Fruit fly (Drosophila melanogaster) whole organism, embryonic: ENCODE data around the gene Hmbs.

Source experiments
- B-H2 ChIP-seq: fragments of 200-800 bp; sonication (Bioruptor generic); optimal IDR thresholded peaks from 2 replicates; lab custom pipeline; 2018; ENCODE audit warnings: missing biosample characterization, mild to moderate bottlenecking, missing genetic modification characterization
- Blimp-1 ChIP-seq: fragments of 200-800 bp; sonication (Bioruptor generic); optimal IDR thresholded peaks from 3 replicates; lab custom pipeline; 2018; ENCODE audit warnings: missing biosample characterization, missing genetic modification characterization, mild to moderate bottlenecking, moderate library complexity, missing genetic modification reagents
- CG13123 ChIP-seq: fragments of 200-800 bp; sonication (Bioruptor generic); optimal IDR thresholded peaks from 2 replicates; lab custom pipeline; 2016; ENCODE audit warnings: missing biosample characterization, missing genetic modification characterization
- CG13287 ChIP-seq: fragments of 200-800 bp; sonication (Bioruptor generic); IDR thresholded peaks from 2 replicates; pipeline ENCODE4 v1.3.6; 2022; ENCODE audit warnings: missing biosample characterization, missing genetic modification characterization; ENCODE audit not compliant: partially characterized antibody
- CG14710 ChIP-seq: fragments of 200-800 bp; sonication (Bioruptor generic); optimal IDR thresholded peaks from 3 replicates; lab custom pipeline; 2019; ENCODE audit warnings: missing biosample characterization, mild to moderate bottlenecking, missing genetic modification characterization, moderate library complexity
- CG15073 ChIP-seq: fragments of 200-800 bp; sonication (Bioruptor generic); optimal IDR thresholded peaks from 2 replicates; lab custom pipeline; 2016; ENCODE audit warnings: missing biosample characterization, missing genetic modification characterization
- CG15514 ChIP-seq: fragments of 200-800 bp; sonication (Bioruptor generic); optimal IDR thresholded peaks from 3 replicates; lab custom pipeline; 2017; ENCODE audit warnings: missing biosample characterization, missing genetic modification characterization, mild to moderate bottlenecking, moderate library complexity, missing genetic modification reagents
- CG15601 ChIP-seq: fragments of 200-800 bp; sonication (Bioruptor generic); optimal IDR thresholded peaks from 3 replicates; lab custom pipeline; 2019; ENCODE audit warnings: missing biosample characterization, mild to moderate bottlenecking, missing genetic modification characterization, moderate library complexity
- CG1602 ChIP-seq: fragments of 200-800 bp; sonication (Bioruptor generic); optimal IDR thresholded peaks from 3 replicates; lab custom pipeline; 2016; ENCODE audit warnings: missing biosample characterization, missing genetic modification characterization
- CG17829 ChIP-seq: fragments of 200-800 bp; optimal IDR thresholded peaks from 2 replicates; lab custom pipeline; 2019; ENCODE audit warnings: missing biosample characterization, mild to moderate bottlenecking, missing genetic modification characterization, moderate library complexity
- CG18619 ChIP-seq: fragments of 200-800 bp; sonication (Bioruptor generic); optimal IDR thresholded peaks from 3 replicates; lab custom pipeline; 2017; ENCODE audit warnings: missing biosample characterization, mild to moderate bottlenecking, missing genetic modification characterization
- CG2120 ChIP-seq: fragments of 200-800 bp; sonication (Bioruptor generic); optimal IDR thresholded peaks from 3 replicates; lab custom pipeline; 2016; ENCODE audit warnings: missing biosample characterization, missing genetic modification characterization
- CG30403 ChIP-seq: fragments of 200-800 bp; sonication (Bioruptor generic); optimal IDR thresholded peaks from 3 replicates; lab custom pipeline; 2016; ENCODE audit warnings: missing biosample characterization, missing genetic modification characterization
- CG3065 ChIP-seq: fragments of 200-800 bp; sonication (Bioruptor generic); optimal IDR thresholded peaks from 2 replicates; lab custom pipeline; 2016; ENCODE audit warnings: missing biosample characterization, missing genetic modification characterization
- CG3407 ChIP-seq: fragments of 200-800 bp; sonication (Bioruptor generic); optimal IDR thresholded peaks from 2 replicates; lab custom pipeline; 2018; ENCODE audit warnings: missing biosample characterization, mild to moderate bottlenecking, missing genetic modification characterization
- CG4404 ChIP-seq: fragments of 200-800 bp; sonication (Bioruptor generic); IDR thresholded peaks from 2 replicates; pipeline ENCODE4 v1.3.6; 2022; ENCODE audit warnings: missing biosample characterization, missing genetic modification characterization
- CG5953 ChIP-seq: fragments of 200-800 bp; sonication (Bioruptor generic); IDR thresholded peaks from 2 replicates; pipeline ENCODE4 v1.3.6; 2022; ENCODE audit warnings: missing biosample characterization, missing genetic modification characterization
- CG6254 ChIP-seq: fragments of 200-800 bp; sonication (Bioruptor generic); optimal IDR thresholded peaks from 3 replicates; lab custom pipeline; 2017; ENCODE audit warnings: mild to moderate bottlenecking, missing biosample characterization, missing genetic modification reagents, missing genetic modification characterization
- CG8281 ChIP-seq: fragments of 200-800 bp; sonication (Bioruptor generic); optimal IDR thresholded peaks from 2 replicates; lab custom pipeline; 2018; ENCODE audit warnings: missing biosample characterization, mild to moderate bottlenecking, missing genetic modification characterization, moderate library complexity
- CG9215 ChIP-seq: fragments of 200-800 bp; sonication (Bioruptor generic); IDR thresholded peaks from 2 replicates; pipeline ENCODE4 v1.3.6; 2022; ENCODE audit warnings: missing biosample characterization, missing genetic modification characterization
- CG9876 ChIP-seq: fragments of 200-800 bp; sonication (Bioruptor generic); optimal IDR thresholded peaks from 2 replicates; lab custom pipeline; 2016; ENCODE audit warnings: missing biosample characterization, missing genetic modification characterization
- Ets65A ChIP-seq: fragments of 200-800 bp; sonication (Bioruptor generic); peaks from one replicate; lab custom pipeline; 2016; ENCODE audit warnings: missing biosample characterization, missing genetic modification characterization
- HHEX ChIP-seq: fragments of 200-800 bp; sonication (Bioruptor generic); optimal IDR thresholded peaks from 3 replicates; lab custom pipeline; 2017; ENCODE audit warnings: missing biosample characterization, mild to moderate bottlenecking, missing genetic modification characterization, missing genetic modification reagents
- HmgD ChIP-seq: fragments of 200-800 bp; sonication (Bioruptor generic); optimal IDR thresholded peaks from 3 replicates; lab custom pipeline; 2016; ENCODE audit warnings: missing biosample characterization, missing genetic modification characterization
- Hr39 ChIP-seq: fragments of >200 bp; optimal IDR thresholded peaks from 2 replicates; lab custom pipeline; 2017
- Hr51 ChIP-seq, 2 experiments: fragments of 200-800 bp; sonication (Bioruptor generic); optimal IDR thresholded peaks; 2 replicates in 1 of 2; 3 replicates in 1 of 2; lab custom pipeline; 2016 to 2018; ENCODE audit warnings: missing biosample characterization in 2 of 2, missing genetic modification characterization in 2 of 2, mild to moderate bottlenecking in 1 of 2, moderate library complexity in 1 of 2
- MESR4 ChIP-seq: fragments of 200-800 bp; sonication (Bioruptor generic); optimal IDR thresholded peaks from 2 replicates; lab custom pipeline; 2018; ENCODE audit warnings: missing biosample characterization, mild to moderate bottlenecking, missing genetic modification characterization, moderate library complexity
- NC2β ChIP-seq: fragments of 200-800 bp; sonication (Bioruptor generic); optimal IDR thresholded peaks from 2 replicates; lab custom pipeline; 2016; ENCODE audit warnings: missing biosample characterization, missing genetic modification characterization
- Neu2 ChIP-seq: fragments of 200-800 bp; sonication (Bioruptor generic); optimal IDR thresholded peaks from 3 replicates; lab custom pipeline; 2016; ENCODE audit warnings: missing biosample characterization, missing genetic modification characterization, borderline replicate concordance
- Nf-YB ChIP-seq: fragments of 200-800 bp; sonication (Bioruptor generic); optimal IDR thresholded peaks from 3 replicates; lab custom pipeline; 2019; ENCODE audit warnings: missing biosample characterization, mild to moderate bottlenecking, missing genetic modification characterization, moderate library complexity
- Oli ChIP-seq: fragments of 200-800 bp; sonication (Bioruptor generic); optimal IDR thresholded peaks from 2 replicates; lab custom pipeline; 2018; ENCODE audit warnings: missing biosample characterization, mild to moderate bottlenecking, missing genetic modification characterization, moderate library complexity
- Optix ChIP-seq: fragments of 200-800 bp; sonication (Bioruptor generic); IDR thresholded peaks from 3 replicates; pipeline ENCODE4 v1.3.6; 2022; ENCODE audit warnings: missing biosample characterization, missing genetic modification characterization
- bcd ChIP-seq: fragments of 200-800 bp; sonication (Bioruptor generic); optimal IDR thresholded peaks from 2 replicates; lab custom pipeline; 2017; ENCODE audit warnings: missing biosample characterization, mild to moderate bottlenecking, missing genetic modification characterization
- bowl ChIP-seq: fragments of 200-800 bp; sonication (Bioruptor generic); IDR thresholded peaks from 2 replicates; pipeline ENCODE4 v1.3.6; 2022; ENCODE audit warnings: missing biosample characterization, missing genetic modification characterization
- cad ChIP-seq: fragments of >200 bp; optimal IDR thresholded peaks from 2 replicates; lab custom pipeline; 2017; ENCODE audit warnings: missing biosample characterization, missing genetic modification characterization
- crol ChIP-seq: fragments of 200-800 bp; sonication (Bioruptor generic); IDR thresholded peaks from 2 replicates; pipeline ENCODE4 v1.3.6; 2022; ENCODE audit warnings: missing biosample characterization, missing genetic modification characterization
- crp ChIP-seq, 2 experiments: fragments of 200-800 bp; sonication (Bioruptor generic); optimal IDR thresholded peaks; 2 replicates in 1 of 2; 3 replicates in 1 of 2; lab custom pipeline; 2017; ENCODE audit warnings: missing biosample characterization in 2 of 2, missing genetic modification characterization in 2 of 2, mild to moderate bottlenecking in 1 of 2, moderate library complexity in 1 of 2
- ems ChIP-seq: fragments of 200-800 bp; sonication (Bioruptor generic); optimal IDR thresholded peaks from 3 replicates; lab custom pipeline; 2016; ENCODE audit warnings: missing biosample characterization, missing genetic modification characterization
- ftz-f1 ChIP-seq: fragments of 200-800 bp; sonication (Bioruptor generic); optimal IDR thresholded peaks from 2 replicates; lab custom pipeline; 2016; ENCODE audit warnings: missing biosample characterization, missing genetic modification characterization
- lab ChIP-seq: fragments of 200-800 bp; sonication (Bioruptor generic); optimal IDR thresholded peaks from 3 replicates; lab custom pipeline; 2017; ENCODE audit warnings: missing biosample characterization, missing genetic modification characterization, mild to moderate bottlenecking, moderate library complexity, missing genetic modification reagents
- nom ChIP-seq: fragments of 200-800 bp; sonication (Bioruptor generic); optimal IDR thresholded peaks from 2 replicates; lab custom pipeline; 2017; ENCODE audit warnings: missing biosample characterization, missing genetic modification characterization, mild to moderate bottlenecking, moderate library complexity, missing genetic modification reagents
- odd ChIP-seq: fragments of 200-800 bp; sonication (Bioruptor generic); optimal IDR thresholded peaks from 2 replicates; lab custom pipeline; 2017; ENCODE audit warnings: missing biosample characterization, mild to moderate bottlenecking, missing genetic modification characterization
- pros ChIP-seq: fragments of 200-800 bp; sonication (Bioruptor generic); optimal IDR thresholded peaks from 3 replicates; lab custom pipeline; 2019; ENCODE audit warnings: missing biosample characterization, mild to moderate bottlenecking, missing genetic modification characterization, moderate library complexity
- ranshi ChIP-seq: fragments of 200-800 bp; sonication (Bioruptor generic); IDR thresholded peaks from 2 replicates; pipeline ENCODE4 v1.3.6; 2022; ENCODE audit warnings: missing biosample characterization, missing genetic modification characterization
- salm ChIP-seq: fragments of 200-800 bp; sonication (Bioruptor generic); optimal IDR thresholded peaks from 2 replicates; lab custom pipeline; 2018; ENCODE audit warnings: missing biosample characterization, mild to moderate bottlenecking, missing genetic modification characterization
- sima ChIP-seq: fragments of 200-800 bp; sonication (Bioruptor generic); optimal IDR thresholded peaks from 2 replicates; lab custom pipeline; 2016; ENCODE audit warnings: missing biosample characterization, missing genetic modification characterization
- trh ChIP-seq: fragments of 200-800 bp; sonication (Bioruptor generic); optimal IDR thresholded peaks from 2 replicates; lab custom pipeline; 2016; ENCODE audit warnings: missing biosample characterization, missing genetic modification characterization
- twi ChIP-seq: fragments of 200-800 bp; optimal IDR thresholded peaks from 2 replicates; lab custom pipeline; 2019; ENCODE audit warnings: missing biosample characterization, mild to moderate bottlenecking, missing genetic modification characterization, moderate library complexity

Hmbs gene

dm6 chr3L:1334571-1335427 is at the start of gene Hmbs, which contains the start of gene CG2211 (continued):
- peak; percentile 33; the same call in 1 of the 2 replicates for TF ChIP-seq crol (GFP tag; lab: Robert Waterston, UW)
- TF ChIP-seq HHEX (GFP tag; lab: Kevin White, UChicago) = peak; percentile 72
- TF ChIP-seq CG5953 (GFP tag; lab: Robert Waterston, UW) = 0 out of 2 replicates have a peak, but pooled peaks have one; percentile 25
- peak; percentile 61 for TF ChIP-seq Neu2 (GFP tag; lab: Kevin White, UChicago)
- peak; percentile 89 for TF ChIP-seq CG30403 (GFP tag; lab: Kevin White, UChicago)
- TF ChIP-seq CG15073 (GFP tag; lab: Kevin White, UChicago) = no peak
- TF ChIP-seq ranshi (GFP tag; lab: Robert Waterston, UW) = peak; percentile 84
- peak; percentile 59; the same call in 2 of the 3 replicates for TF ChIP-seq Optix
- TF ChIP-seq B-H2 (GFP tag; lab: Kevin White, UChicago) = peak; percentile 90
- TF ChIP-seq CG13287 = peak; percentile 75
- TF ChIP-seq lab = peak; percentile 94
- peak; percentile 94 for TF ChIP-seq CG15514
- TF ChIP-seq Ets65A (GFP tag; lab: Kevin White, UChicago) = peak; percentile 98
- TF ChIP-seq CG18619 (GFP tag; lab: Kevin White, UChicago) = peak; percentile 68
- peak; percentile 83 for TF ChIP-seq trh
- peak; percentile 93 for TF ChIP-seq Blimp-1
- peak; percentile 88 for TF ChIP-seq CG1602
- peak; percentile 85 for TF ChIP-seq CG15601 (tag; lab: Kevin White, UChicago)
- TF ChIP-seq sima (GFP tag; lab: Kevin White, UChicago) = peak; percentile 55
- peak; percentile 69 to 94 for TF ChIP-seq crp (GFP tag; optimal IDR thresholded peaks at IDR 0.05; lab: Kevin White, UChicago)
- TF ChIP-seq ftz-f1 = peak; percentile 68
- peak; percentile 78 for TF ChIP-seq CG4404 (GFP tag; lab: Robert Waterston, UW)
- TF ChIP-seq Nf-YB (GFP tag; lab: Kevin White, UChicago) = peak; percentile 60
- TF ChIP-seq MESR4 = peak; percentile 77
- peak; percentile 85 to 89 for TF ChIP-seq Hr51 (GFP tag; optimal IDR thresholded peaks at IDR 0.05; lab: Kevin White, UChicago)
- TF ChIP-seq pros = peak; percentile 34
- TF ChIP-seq CG6254 (GFP tag; lab: Kevin White, UChicago) = peak; percentile 61
- peak; percentile 94 for TF ChIP-seq CG17829 (tag; lab: Kevin White, UChicago)
- no peak for TF ChIP-seq Hr39 (lab: Kevin White, UChicago)
- peak; percentile 37 for TF ChIP-seq odd
- TF ChIP-seq bowl (GFP tag; lab: Robert Waterston, UW) = peak; percentile 60; the same call in 1 of the 2 replicates
- TF ChIP-seq twi (tag; lab: Kevin White, UChicago) = peak; percentile 77
- TF ChIP-seq cad (GFP tag; lab: Kevin White, UChicago) = no peak
- TF ChIP-seq CG3065 (GFP tag; lab: Kevin White, UChicago) = peak; percentile 68
- peak; percentile 82 for TF ChIP-seq bcd
- TF ChIP-seq salm (tag; lab: Kevin White, UChicago) = peak; percentile 34
- peak; percentile 90 for TF ChIP-seq HmgD (GFP tag; lab: Kevin White, UChicago)
- TF ChIP-seq CG14710 = peak; percentile 95
- TF ChIP-seq NC2β (GFP tag; lab: Kevin White, UChicago) = peak; percentile 90
- TF ChIP-seq CG13123 (GFP tag; lab: Kevin White, UChicago) = peak; percentile 82
- peak; percentile 79 for TF ChIP-seq CG9215
- peak; percentile 73 for TF ChIP-seq Oli (tag; lab: Kevin White, UChicago)
- TF ChIP-seq ems (GFP tag; lab: Kevin White, UChicago) = peak; percentile 91
- peak; percentile 48 for TF ChIP-seq CG8281
- TF ChIP-seq CG9876 (GFP tag; lab: Kevin White, UChicago) = peak; percentile 84
- peak; percentile 94 for TF ChIP-seq CG2120 (GFP tag; lab: Kevin White, UChicago)
- TF ChIP-seq nom (GFP tag; lab: Kevin White, UChicago) = peak; percentile 29
- TF ChIP-seq CG3407 (GFP tag; lab: Kevin White, UChicago) = peak; percentile 49
